Worm (Caenorhabditis elegans): ENCODE results near the gene T12E12.6.

Gene T12E12.6

ce11 chrIV:5590120-5590519 is 16.2 kb upstream of the T12E12.6 start:
- TF ChIP-seq W03F9.2 (tag; optimal IDR thresholded peaks at IDR 0.05) (no peak), dao-5 (tag; optimal IDR thresholded peaks at IDR 0.05) (no peak), him-1 (tag; optimal IDR thresholded peaks at IDR 0.05) (no peak)

- TF ChIP-seq W03F9.2 (tag; optimal IDR thresholded peaks at IDR 0.05) (no peak), dao-5 (tag; optimal IDR thresholded peaks at IDR 0.05) (no peak), him-1 (tag; optimal IDR thresholded peaks at IDR 0.05) (no peak)
Observed at ce11 chrIV:5587964-5588860, 14.3 kb upstream of the T12E12.6 start.

- TF ChIP-seq W03F9.2 (tag; optimal IDR thresholded peaks at IDR 0.05) = no peak
- no peak for TF ChIP-seq him-1 (tag; optimal IDR thresholded peaks at IDR 0.05)
- TF ChIP-seq dao-5 (tag; optimal IDR thresholded peaks at IDR 0.05) = no peak
Observed at ce11 chrIV:5586320-5586720, 12.4 kb upstream of the T12E12.6 start.

- TF ChIP-seq dao-5 (tag; optimal IDR thresholded peaks at IDR 0.05) = no peak
- no peak for TF ChIP-seq W03F9.2 (tag; optimal IDR thresholded peaks at IDR 0.05)
- no peak for TF ChIP-seq him-1 (tag; optimal IDR thresholded peaks at IDR 0.05)
Observed at ce11 chrIV:5584384-5584783, 10.5 kb upstream of the T12E12.6 start, which contains the start of gene fkh-7. Gene fkh-7, plus strand, starts transcription at chrIV:5584684.

ce11 chrIV:5583184-5583583 is 9.3 kb upstream of the T12E12.6 start:
- TF ChIP-seq W03F9.2 (tag; optimal IDR thresholded peaks at IDR 0.05) (no peak), him-1 (tag; optimal IDR thresholded peaks at IDR 0.05) (no peak), dao-5 (tag; optimal IDR thresholded peaks at IDR 0.05) (no peak)

ce11 chrIV:5582760-5583159 is 8.8 kb upstream of the T12E12.6 start:
- TF ChIP-seq dao-5 (tag; optimal IDR thresholded peaks at IDR 0.05) = no peak
- no peak for TF ChIP-seq him-1 (tag; optimal IDR thresholded peaks at IDR 0.05)
- TF ChIP-seq W03F9.2 (tag; optimal IDR thresholded peaks at IDR 0.05) = no peak

- peak; percentile 4 for TF ChIP-seq W03F9.2 (tag; optimal IDR thresholded peaks at IDR 0.05)
- no peak for TF ChIP-seq dao-5 (tag; optimal IDR thresholded peaks at IDR 0.05)
Observed at ce11 chrIV:5582267-5582666, 8.3 kb upstream of the T12E12.6 start.

- TF ChIP-seq him-1 (tag; optimal IDR thresholded peaks at IDR 0.05) = no peak
- TF ChIP-seq dao-5 (tag; optimal IDR thresholded peaks at IDR 0.05) = no peak
- TF ChIP-seq W03F9.2 (tag; optimal IDR thresholded peaks at IDR 0.05) = no peak
Observed at ce11 chrIV:5580588-5581308, 6.8 kb upstream of the T12E12.6 start.

ce11 chrIV:5572693-5573092 is 1.2 kb downstream of the T12E12.6 start:
- TF ChIP-seq dao-5 (tag; optimal IDR thresholded peaks at IDR 0.05) (no peak), him-1 (tag; optimal IDR thresholded peaks at IDR 0.05) (no peak), W03F9.2 (tag; optimal IDR thresholded peaks at IDR 0.05) (no peak)

ce11 chrIV:5565105-5565504 is 8.8 kb downstream of the T12E12.6 start:
- TF ChIP-seq W03F9.2 (tag; optimal IDR thresholded peaks at IDR 0.05) = no peak

- no peak for TF ChIP-seq him-1 (tag; optimal IDR thresholded peaks at IDR 0.05)
- TF ChIP-seq W03F9.2 (tag; optimal IDR thresholded peaks at IDR 0.05) = no peak
- no peak for TF ChIP-seq dao-5 (tag; optimal IDR thresholded peaks at IDR 0.05)
Observed at ce11 chrIV:5564293-5564692, 9.6 kb downstream of the T12E12.6 start.

- TF ChIP-seq W03F9.2 (tag; optimal IDR thresholded peaks at IDR 0.05) = no peak
- TF ChIP-seq dao-5 (tag; optimal IDR thresholded peaks at IDR 0.05) = no peak
- TF ChIP-seq him-1 (tag; optimal IDR thresholded peaks at IDR 0.05) = no peak
Observed at ce11 chrIV:5563280-5563679, 10.7 kb downstream of the T12E12.6 start.

- no peak for TF ChIP-seq him-1 (tag; optimal IDR thresholded peaks at IDR 0.05)
- no peak for TF ChIP-seq dao-5 (tag; optimal IDR thresholded peaks at IDR 0.05)
Observed at ce11 chrIV:5561497-5562155, 12.3 kb downstream of the T12E12.6 start.

ce11 chrIV:5561059-5561458 is 12.9 kb downstream of the T12E12.6 start:
- TF ChIP-seq W03F9.2 (tag; optimal IDR thresholded peaks at IDR 0.05) (no peak), dao-5 (tag; optimal IDR thresholded peaks at IDR 0.05) (no peak), him-1 (tag; optimal IDR thresholded peaks at IDR 0.05) (no peak)

Measured in whole organism, L4/young adult.